Worm (Caenorhabditis elegans) whole organism, young adult: ENCODE data around the gene srbc-9.
A peak's percentile ranks its signal among the peaks of the same experiment; 100 is the strongest.

Source experiments
- B0019.2 ChIP-seq: fragments of 200-800 bp; sonication (Bioruptor generic); conservative IDR thresholded peaks from 2 replicates; pipeline ENCODE4 v1.3.6; 2022; ENCODE audit warnings: missing genetic modification reagents, missing genetic modification characterization, missing compliant biosample characterization
- B0035.1 ChIP-seq: sonication (generic microtip); optimal IDR thresholded peaks from 2 replicates; lab custom pipeline; 2016; ENCODE audit warnings: missing genetic modification characterization, mild to moderate bottlenecking, missing compliant biosample characterization, missing genotype, missing genetic modification reagents
- B0261.1 ChIP-seq: sonication (generic microtip); optimal IDR thresholded peaks from 2 replicates; lab custom pipeline; 2016; ENCODE audit warnings: mild to moderate bottlenecking, missing genetic modification characterization, moderate library complexity, missing compliant biosample characterization
- F10E7.11 ChIP-seq: sonication (generic microtip); optimal IDR thresholded peaks from 2 replicates; lab custom pipeline; 2017; ENCODE audit warnings: mild to moderate bottlenecking, missing genetic modification characterization, moderate library complexity, missing compliant biosample characterization
- F22D6.2 ChIP-seq: sonication (generic microtip); optimal IDR thresholded peaks from 2 replicates; lab custom pipeline; 2016; ENCODE audit warnings: mild to moderate bottlenecking, missing genetic modification characterization, missing compliant biosample characterization
- F37B4.10 ChIP-seq: fragments of 200-800 bp; sonication (Bioruptor generic); IDR thresholded peaks from 2 replicates; pipeline ENCODE4 v1.3.6; 2022; ENCODE audit warnings: missing genetic modification characterization, missing compliant biosample characterization
- K11D2.4 ChIP-seq: fragments of 200-800 bp; sonication (Bioruptor generic); IDR thresholded peaks from 2 replicates; pipeline ENCODE4 v1.3.6; 2022; ENCODE audit warnings: missing genetic modification reagents, missing genetic modification characterization, missing compliant biosample characterization
- Y53G8AR.9 ChIP-seq: fragments of 200-800 bp; sonication (Bioruptor generic); conservative IDR thresholded peaks from 2 replicates; pipeline ENCODE4 v1.3.6; 2022; ENCODE audit warnings: missing genetic modification reagents, missing genetic modification characterization, missing compliant biosample characterization
- Y79H2A.3 ChIP-seq: fragments of 200-800 bp; sonication (Bioruptor generic); conservative IDR thresholded peaks from 2 replicates; pipeline ENCODE4 v1.3.6; 2022; ENCODE audit warnings: missing genetic modification reagents, missing genetic modification characterization, missing compliant biosample characterization
- ama-1 ChIP-seq, 3 experiments: fragments of 150-350 bp in 1 of 3; sonication (generic microtip) in 2 of 3; optimal IDR thresholded peaks; 2 replicates each; lab custom pipeline; 2014 to 2018; ENCODE audit warnings: missing biosample characterization in 2 of 3, missing genetic modification characterization in 2 of 3, missing genetic modification reagents in 2 of 3
- athp-1 ChIP-seq: sonication (generic microtip); optimal IDR thresholded peaks from 2 replicates; lab custom pipeline; 2017; ENCODE audit warnings: mild to moderate bottlenecking, missing genetic modification characterization, missing compliant biosample characterization
- attf-5 ChIP-seq: fragments of 200-800 bp; sonication (Bioruptor generic); optimal IDR thresholded peaks from 2 replicates; lab custom pipeline; 2018; ENCODE audit warnings: mild to moderate bottlenecking, missing genetic modification characterization, missing compliant biosample characterization
- die-1 ChIP-seq: sonication (generic microtip); optimal IDR thresholded peaks from 2 replicates; lab custom pipeline; 2016; ENCODE audit warnings: missing genotype, mild to moderate bottlenecking, missing genetic modification characterization, missing compliant biosample characterization
- ets-4 ChIP-seq: fragments of 200-800 bp; sonication (Bioruptor generic); optimal IDR thresholded peaks from 2 replicates; lab custom pipeline; 2018; ENCODE audit warnings: mild to moderate bottlenecking, missing genetic modification characterization, missing compliant biosample characterization
- fkh-3 ChIP-seq: sonication (generic microtip); optimal IDR thresholded peaks from 2 replicates; lab custom pipeline; 2016; ENCODE audit warnings: mild to moderate bottlenecking, missing genetic modification characterization, missing compliant biosample characterization
- let-607 ChIP-seq, 2 experiments: fragments of 200-800 bp in 1 of 2; sonication (Bioruptor generic) in 1 of 2; sonication (generic microtip) in 1 of 2; optimal IDR thresholded peaks; 2 replicates each; lab custom pipeline; 2016 to 2018; ENCODE audit warnings: mild to moderate bottlenecking in 2 of 2, missing compliant biosample characterization in 2 of 2, missing genetic modification characterization in 2 of 2, moderate library complexity in 2 of 2, missing genotype in 1 of 2
- lin-40 ChIP-seq: sonication (generic microtip); optimal IDR thresholded peaks from 2 replicates; lab custom pipeline; 2016; ENCODE audit warnings: missing genetic modification characterization, mild to moderate bottlenecking, missing compliant biosample characterization, missing genotype, missing genetic modification reagents
- madf-10 ChIP-seq: sonication (generic microtip); optimal IDR thresholded peaks from 2 replicates; lab custom pipeline; 2016; ENCODE audit warnings: mild to moderate bottlenecking, missing genetic modification characterization, missing compliant biosample characterization
- madf-3 ChIP-seq: fragments of 200-800 bp; sonication (Bioruptor generic); IDR thresholded peaks from 2 replicates; pipeline ENCODE4 v1.3.6; 2022; ENCODE audit warnings: missing genetic modification reagents, missing genetic modification characterization, missing compliant biosample characterization
- madf-6 ChIP-seq: fragments of 200-800 bp; sonication (Bioruptor generic); IDR thresholded peaks from 2 replicates; pipeline ENCODE4 v1.3.6; 2022; ENCODE audit warnings: missing genetic modification reagents, missing genetic modification characterization, missing compliant biosample characterization
- madf-8 ChIP-seq: fragments of 200-800 bp; sonication (Bioruptor generic); conservative IDR thresholded peaks from 2 replicates; pipeline ENCODE4 v1.3.6; 2022; ENCODE audit warnings: missing genetic modification reagents, missing genetic modification characterization, missing compliant biosample characterization
- mel-28 ChIP-seq: sonication (generic microtip); optimal IDR thresholded peaks from 2 replicates; lab custom pipeline; 2016; ENCODE audit warnings: borderline replicate concordance, mild to moderate bottlenecking, missing genetic modification characterization, missing compliant biosample characterization
- nfya-2 ChIP-seq: fragments of 200-800 bp; sonication (Bioruptor generic); IDR thresholded peaks from 2 replicates; pipeline ENCODE4 v1.3.6; 2022; ENCODE audit warnings: missing genetic modification reagents, missing genetic modification characterization, missing compliant biosample characterization
- nhr-179 ChIP-seq: sonication (generic microtip); optimal IDR thresholded peaks from 2 replicates; lab custom pipeline; 2016; ENCODE audit warnings: mild to moderate bottlenecking, missing genetic modification characterization, missing compliant biosample characterization
- nhr-80 ChIP-seq: sonication (generic microtip); optimal IDR thresholded peaks from 2 replicates; lab custom pipeline; 2016; ENCODE audit warnings: missing genetic modification characterization, missing compliant biosample characterization
- pha-4 ChIP-seq: fragments of 150-350 bp; sonication (generic microtip); optimal IDR thresholded peaks from 2 replicates; lab custom pipeline; 2014; ENCODE audit warnings: missing biosample characterization, missing genetic modification reagents, missing genetic modification characterization
- repo-1 ChIP-seq: sonication (generic microtip); optimal IDR thresholded peaks from 2 replicates; lab custom pipeline; 2017; ENCODE audit warnings: mild to moderate bottlenecking, missing genetic modification characterization, missing compliant biosample characterization
- sptf-2 ChIP-seq: fragments of 200-800 bp; sonication (Bioruptor generic); optimal IDR thresholded peaks from 2 replicates; lab custom pipeline; 2018; ENCODE audit warnings: mild to moderate bottlenecking, missing genetic modification characterization, missing compliant biosample characterization
- zfh-2 ChIP-seq: fragments of 200-800 bp; sonication (Bioruptor generic); conservative IDR thresholded peaks from 2 replicates; pipeline ENCODE4 v1.3.6; 2022; ENCODE audit warnings: missing genetic modification reagents, missing genetic modification characterization, missing compliant biosample characterization
- zim-3 ChIP-seq: sonication (generic microtip); optimal IDR thresholded peaks from 2 replicates; lab custom pipeline; 2017; ENCODE audit warnings: mild to moderate bottlenecking, missing genetic modification characterization, moderate library complexity, missing compliant biosample characterization
- ztf-6 ChIP-seq: fragments of 200-800 bp; sonication (Bioruptor generic); IDR thresholded peaks from 2 replicates; pipeline ENCODE4 v1.3.6; 2022; ENCODE audit warnings: missing genetic modification reagents, missing genetic modification characterization, missing compliant biosample characterization

The srbc-9 gene

ce11 chrV:7524447-7524846 lies 34.2 kb upstream of the srbc-9 start, which contains the start of gene C54F6.20:
C54F6.20 (plus strand) TSS chrV:7524747.
- TF ChIP-seq athp-1 (tag; lab: Kevin White, UChicago) (no peak), sptf-2 (GFP tag; lab: Kevin White, UChicago) (no peak), B0261.1 (no peak), B0019.2 (GFP tag; lab: Robert Waterston, UW) (no peak)

ce11 chrV:7523392-7523791 lies 33.2 kb upstream of the srbc-9 start, which contains the start of gene C54F6.6:
C54F6.6 (plus strand) TSS chrV:7523692.
- TF ChIP-seq nhr-179 (tag; lab: Kevin White, UChicago) (no peak), attf-5 (GFP tag; lab: Kevin White, UChicago) (no peak), madf-8 (GFP tag; lab: Robert Waterston, UW) (no peak), madf-6 (GFP tag; lab: Robert Waterston, UW) (no peak), B0261.1 (no peak), K11D2.4 (GFP tag; lab: Robert Waterston, UW) (no peak), nhr-80 (tag; lab: Kevin White, UChicago) (no peak), zfh-2 (GFP tag; lab: Robert Waterston, UW) (no peak), madf-3 (GFP tag; lab: Robert Waterston, UW) (no peak), Y79H2A.3 (GFP tag; lab: Robert Waterston, UW) (no peak), B0035.1 (tag; lab: Kevin White, UChicago) (no peak), zim-3 (tag; lab: Kevin White, UChicago) (no peak)

ce11 chrV:7522279-7522678 lies 32.0 kb upstream of the srbc-9 start, which contains the start of gene C54F6.15:
C54F6.15 (minus strand) TSS chrV:7522379.
- TF ChIP-seq F37B4.10: 0 out of 2 replicates have a peak, but pooled peaks have one; percentile 46
- no peak for TF ChIP-seq F10E7.11 (tag; lab: Kevin White, UChicago)

ce11 chrV:7521304-7521703 lies 31.1 kb upstream of the srbc-9 start:
- TF ChIP-seq sptf-2 (GFP tag; lab: Kevin White, UChicago) (no peak), F22D6.2 (tag; lab: Kevin White, UChicago) (no peak), nhr-80 (tag; lab: Kevin White, UChicago) (peak; percentile 73)

ce11 chrV:7520077-7520476 lies 29.8 kb upstream of the srbc-9 start, which contains the start of gene srb-19:
srb-19 (minus strand) TSS chrV:7520177.
- no peak for TF ChIP-seq Y53G8AR.9 (GFP tag; lab: Robert Waterston, UW)
- no peak for TF ChIP-seq repo-1 (tag; lab: Kevin White, UChicago)
- no peak for TF ChIP-seq lin-40

- TF ChIP-seq madf-10 (tag; lab: Kevin White, UChicago) (no peak), pha-4 (tag; lab: Kevin White, UChicago) (no peak), ets-4 (GFP tag; lab: Kevin White, UChicago) (no peak), ztf-6 (no peak), attf-5 (GFP tag; lab: Kevin White, UChicago) (no peak), die-1 (tag; lab: Kevin White, UChicago) (no peak), fkh-3 (tag; lab: Kevin White, UChicago) (no peak), madf-6 (GFP tag; lab: Robert Waterston, UW) (no peak), lin-40 (no peak), ama-1 (optimal IDR thresholded peaks at IDR 0.05; lab: Kevin White, UChicago) (no peak), ama-1 (GFP tag; optimal IDR thresholded peaks at IDR 0.05; lab: Kevin White, UChicago) (no peak), mel-28 (tag; lab: Kevin White, UChicago) (no peak), let-607 (tag; optimal IDR thresholded peaks at IDR 0.05; lab: Kevin White, UChicago) (no peak), nfya-2 (no peak)
Measured at ce11 chrV:7514939-7515338, 24.7 kb upstream of the srbc-9 start, which contains the start of gene srb-18. srb-18 (plus strand) TSS chrV:7515239.
